Worm (Caenorhabditis elegans) whole organism, L2 larva: ENCODE data around the gene K08D8.6.

Experiments used
- C34F6.9 ChIP-seq: fragments of 150-350 bp; optimal IDR thresholded peaks from 2 replicates; lab custom pipeline; 2014; ENCODE audit warnings: missing biosample characterization, missing genetic modification characterization
- F13H6.1 ChIP-seq: sonication (generic microtip); optimal IDR thresholded peaks from 2 replicates; lab custom pipeline; 2016; ENCODE audit warnings: missing genetic modification characterization, missing compliant biosample characterization
- R02D3.7 ChIP-seq: fragments of 150-350 bp; optimal IDR thresholded peaks from 2 replicates; lab custom pipeline; 2014; ENCODE audit warnings: missing biosample characterization, missing genetic modification characterization
- ZK546.5 ChIP-seq: sonication (generic microtip); optimal IDR thresholded peaks from 2 replicates; lab custom pipeline; 2017; ENCODE audit warnings: missing biosample characterization, missing genetic modification characterization
- alr-1 ChIP-seq: fragments of 150-350 bp; optimal IDR thresholded peaks from 2 replicates; lab custom pipeline; 2014; ENCODE audit warnings: missing biosample characterization, missing genetic modification characterization
- aly-2 ChIP-seq: fragments of 150-350 bp; optimal IDR thresholded peaks from 2 replicates; lab custom pipeline; 2014; ENCODE audit warnings: missing biosample characterization, missing genetic modification characterization
- ama-1 ChIP-seq: fragments of 150-350 bp; optimal IDR thresholded peaks from 2 replicates; lab custom pipeline; 2018; ENCODE audit warnings: inconsistent platforms
- blmp-1 ChIP-seq: sonication (generic microtip); optimal IDR thresholded peaks from 2 replicates; lab custom pipeline; 2017; ENCODE audit warnings: missing genetic modification characterization, mild to moderate bottlenecking, missing compliant biosample characterization, antibody characterized with exemption, moderate library complexity; ENCODE audit not compliant: insufficient read depth
- ceh-16 ChIP-seq: fragments of 150-350 bp; optimal IDR thresholded peaks from 2 replicates; lab custom pipeline; 2014; ENCODE audit warnings: missing biosample characterization, missing genetic modification characterization
- crh-2 ChIP-seq: sonication (generic microtip); optimal IDR thresholded peaks from 2 replicates; lab custom pipeline; 2017; ENCODE audit warnings: missing biosample characterization, missing genetic modification characterization
- egl-27 ChIP-seq: sonication (generic microtip); optimal IDR thresholded peaks from 3 replicates; lab custom pipeline; 2017; ENCODE audit warnings: missing biosample characterization, missing genetic modification reagents, missing genetic modification characterization
- elt-3 ChIP-seq: sonication (generic microtip); optimal IDR thresholded peaks from 2 replicates; lab custom pipeline; 2017; ENCODE audit warnings: missing biosample characterization, missing genetic modification characterization
- fos-1 ChIP-seq: fragments of 150-350 bp; optimal IDR thresholded peaks from 2 replicates; lab custom pipeline; 2014; ENCODE audit warnings: missing biosample characterization, missing genetic modification characterization
- gmeb-1 ChIP-seq: fragments of 150-350 bp; optimal IDR thresholded peaks from 2 replicates; lab custom pipeline; 2014; ENCODE audit warnings: missing biosample characterization, missing genetic modification characterization
- lin-13 ChIP-seq: fragments of 150-350 bp; optimal IDR thresholded peaks from 2 replicates; lab custom pipeline; 2014; ENCODE audit warnings: missing biosample characterization, missing genetic modification reagents, missing genetic modification characterization
- lin-39 ChIP-seq: fragments of 150-350 bp; optimal IDR thresholded peaks from 2 replicates; lab custom pipeline; 2014; ENCODE audit warnings: missing biosample characterization, missing genetic modification reagents, missing genetic modification characterization
- lsy-2 ChIP-seq, 2 experiments: fragments of 150-350 bp in 1 of 2; sonication (generic microtip) in 1 of 2; optimal IDR thresholded peaks; 2 replicates each; lab custom pipeline; 2014 to 2017; ENCODE audit warnings: missing biosample characterization in 2 of 2, missing genetic modification characterization in 2 of 2
- mab-5 ChIP-seq: fragments of 150-350 bp; optimal IDR thresholded peaks from 2 replicates; lab custom pipeline; 2014; ENCODE audit warnings: missing biosample characterization, missing genetic modification characterization
- mdl-1 ChIP-seq, 2 experiments: fragments of 150-350 bp in 1 of 2; sonication (generic microtip) in 1 of 2; optimal IDR thresholded peaks; 2 replicates each; lab custom pipeline; 2017; ENCODE audit warnings: missing biosample characterization in 2 of 2, missing genetic modification characterization in 2 of 2
- nhr-11 ChIP-seq: fragments of 150-350 bp; optimal IDR thresholded peaks from 2 replicates; lab custom pipeline; 2014; ENCODE audit warnings: missing biosample characterization, missing genetic modification characterization
- nhr-21 ChIP-seq: fragments of 150-350 bp; optimal IDR thresholded peaks from 2 replicates; lab custom pipeline; 2014; ENCODE audit warnings: missing biosample characterization, missing genetic modification characterization
- nhr-23 ChIP-seq: fragments of 150-350 bp; optimal IDR thresholded peaks from 2 replicates; lab custom pipeline; 2014; ENCODE audit warnings: missing biosample characterization, missing genetic modification reagents, missing genetic modification characterization
- nhr-237 ChIP-seq: fragments of 150-350 bp; optimal IDR thresholded peaks from 2 replicates; lab custom pipeline; 2014; ENCODE audit warnings: missing biosample characterization, missing genetic modification characterization
- nhr-25 ChIP-seq: fragments of 150-350 bp; sonication (generic microtip); optimal IDR thresholded peaks from 3 replicates; lab custom pipeline; 2014; ENCODE audit warnings: missing biosample characterization, missing genetic modification characterization
- skn-1 ChIP-seq: sonication (generic microtip); optimal IDR thresholded peaks from 2 replicates; lab custom pipeline; 2017; ENCODE audit warnings: missing biosample characterization, missing genetic modification characterization
- sma-3 ChIP-seq: sonication (generic microtip); optimal IDR thresholded peaks from 2 replicates; lab custom pipeline; 2016; ENCODE audit warnings: missing genetic modification reagents, missing genetic modification characterization, missing compliant biosample characterization
- sma-9 ChIP-seq, 2 experiments: fragments of 150-350 bp in 1 of 2; sonication (generic microtip) in 1 of 2; optimal IDR thresholded peaks; 2 replicates each; lab custom pipeline; 2014 to 2016; ENCODE audit warnings: missing genetic modification characterization in 2 of 2, mild to moderate bottlenecking in 1 of 2, missing biosample characterization in 1 of 2, missing compliant biosample characterization in 1 of 2, missing genetic modification reagents in 1 of 2, moderate library complexity in 1 of 2
- snpc-4 ChIP-seq: fragments of 150-350 bp; optimal IDR thresholded peaks from 2 replicates; lab custom pipeline; 2014; ENCODE audit warnings: missing biosample characterization, missing genetic modification characterization
- unc-39 ChIP-seq: fragments of 150-350 bp; optimal IDR thresholded peaks from 2 replicates; lab custom pipeline; 2014; ENCODE audit warnings: missing biosample characterization, missing genetic modification characterization
- unc-55 ChIP-seq: fragments of 150-350 bp; sonication (generic microtip); optimal IDR thresholded peaks from 3 replicates; lab custom pipeline; 2014; ENCODE audit warnings: missing biosample characterization, missing genetic modification reagents, missing genetic modification characterization
- ztf-1 ChIP-seq: fragments of 200-800 bp; sonication (Bioruptor generic); conservative IDR thresholded peaks from 2 replicates; pipeline ENCODE4 v1.3.6; 2022; ENCODE audit warnings: missing genetic modification characterization, missing compliant biosample characterization
- ztf-11 ChIP-seq: sonication (generic microtip); optimal IDR thresholded peaks from 2 replicates; lab custom pipeline; 2017; ENCODE audit warnings: missing biosample characterization, missing genetic modification characterization

K08D8.6 gene

ce11 chrIV:12920553-12920952 is 30.2 kb upstream of the K08D8.6 start:
- TF ChIP-seq sma-9 (GFP tag; optimal IDR thresholded peaks at IDR 0.05; lab: Kevin White, UChicago) (peak; percentile 78), sma-9 (tag; optimal IDR thresholded peaks at IDR 0.05; lab: Kevin White, UChicago) (no peak), fos-1 (tag; lab: Kevin White, UChicago) (peak; percentile 73), blmp-1 (no peak), nhr-23 (tag; lab: Kevin White, UChicago) (no peak), nhr-237 (tag; lab: Kevin White, UChicago) (no peak), skn-1 (tag; lab: Kevin White, UChicago) (peak; percentile 45), gmeb-1 (tag; lab: Kevin White, UChicago) (no peak)

- TF ChIP-seq ztf-11 (tag; lab: Kevin White, UChicago) (no peak), snpc-4 (no peak), unc-39 (tag; lab: Kevin White, UChicago) (no peak), sma-9 (GFP tag; optimal IDR thresholded peaks at IDR 0.05; lab: Kevin White, UChicago) (no peak), sma-9 (tag; optimal IDR thresholded peaks at IDR 0.05; lab: Kevin White, UChicago) (no peak), nhr-21 (tag; lab: Kevin White, UChicago) (no peak), R02D3.7 (tag; lab: Kevin White, UChicago) (no peak), elt-3 (tag; lab: Kevin White, UChicago) (no peak), nhr-25 (tag; lab: Kevin White, UChicago) (no peak), nhr-23 (tag; lab: Kevin White, UChicago) (no peak), ztf-1 (GFP tag; lab: Robert Waterston, UW) (no peak), crh-2 (tag; lab: Kevin White, UChicago) (no peak), ama-1 (lab: Kevin White, UChicago) (no peak), nhr-11 (no peak), lsy-2 (tag; optimal IDR thresholded peaks at IDR 0.05; lab: Kevin White, UChicago) (no peak)
Measured at ce11 chrIV:12918256-12918655, 27.9 kb upstream of the K08D8.6 start, which contains the start of gene C32H11.3. Gene C32H11.3 (plus strand): TSS chrIV:12918556.

ce11 chrIV:12915479-12915878 is 25.2 kb upstream of the K08D8.6 start, which contains the start of gene srz-15:
Gene srz-15 (plus strand): TSS chrIV:12915779.
- TF ChIP-seq mab-5 (tag; lab: Kevin White, UChicago) (no peak), C34F6.9 (no peak), ZK546.5 (tag; lab: Kevin White, UChicago) (no peak), lin-39 (tag; lab: Kevin White, UChicago) (no peak), ztf-11 (tag; lab: Kevin White, UChicago) (no peak), alr-1 (no peak), egl-27 (tag; lab: Kevin White, UChicago) (no peak), unc-39 (tag; lab: Kevin White, UChicago) (no peak), nhr-21 (tag; lab: Kevin White, UChicago) (no peak)

- TF ChIP-seq mdl-1 (tag; optimal IDR thresholded peaks at IDR 0.05; lab: Kevin White, UChicago) (no peak), unc-39 (tag; lab: Kevin White, UChicago) (no peak), unc-55 (GFP tag; lab: Kevin White, UChicago) (no peak), aly-2 (tag; lab: Kevin White, UChicago) (no peak), ceh-16 (tag; lab: Kevin White, UChicago) (no peak), elt-3 (tag; lab: Kevin White, UChicago) (no peak), sma-3 (no peak), nhr-11 (no peak), alr-1 (no peak), gmeb-1 (tag; lab: Kevin White, UChicago) (no peak), egl-27 (tag; lab: Kevin White, UChicago) (no peak), nhr-21 (tag; lab: Kevin White, UChicago) (no peak), ZK546.5 (tag; lab: Kevin White, UChicago) (no peak), mab-5 (tag; lab: Kevin White, UChicago) (no peak), F13H6.1 (tag; lab: Kevin White, UChicago) (no peak), lin-13 (no peak)
Measured at ce11 chrIV:12914532-12915019, 24.3 kb upstream of the K08D8.6 start, which contains the start of gene irg-6. Gene irg-6 (minus strand): TSS chrIV:12914969.

- no peak for TF ChIP-seq ZK546.5 (tag; lab: Kevin White, UChicago)
- peak; percentile 79 for TF ChIP-seq fos-1 (tag; lab: Kevin White, UChicago)
- no peak for TF ChIP-seq unc-55 (GFP tag; lab: Kevin White, UChicago)
- TF ChIP-seq lsy-2 (tag; optimal IDR thresholded peaks at IDR 0.05; lab: Kevin White, UChicago), result no peak
- TF ChIP-seq ceh-16 (tag; lab: Kevin White, UChicago), result no peak
- TF ChIP-seq sma-9 (GFP tag; optimal IDR thresholded peaks at IDR 0.05; lab: Kevin White, UChicago), result peak; percentile 51
- TF ChIP-seq sma-9 (tag; optimal IDR thresholded peaks at IDR 0.05; lab: Kevin White, UChicago), result no peak
- no peak for TF ChIP-seq gmeb-1 (tag; lab: Kevin White, UChicago)
- no peak for TF ChIP-seq F13H6.1 (tag; lab: Kevin White, UChicago)
Measured at ce11 chrIV:12911990-12912389, 21.7 kb upstream of the K08D8.6 start, which contains the start of gene K08D8.5. Gene K08D8.5 (minus strand): TSS chrIV:12912129.
